Worm (Caenorhabditis elegans) whole organism, young adult: ENCODE data around the gene pfd-5.
A peak's percentile ranks its signal among the peaks of the same experiment; 100 is the strongest.

Source experiments
- B0261.1 ChIP-seq: sonication (generic microtip); optimal IDR thresholded peaks from 2 replicates; lab custom pipeline; 2016; ENCODE audit warnings: mild to moderate bottlenecking, missing genetic modification characterization, moderate library complexity, missing compliant biosample characterization
- B0336.3 ChIP-seq: fragments of 200-800 bp; sonication (Bioruptor generic); IDR thresholded peaks from 2 replicates; pipeline ENCODE4 v1.3.6; 2022; ENCODE audit warnings: missing genetic modification characterization, missing compliant biosample characterization
- C06A6.2 ChIP-seq: fragments of 200-800 bp; sonication (Bioruptor generic); conservative IDR thresholded peaks from 2 replicates; pipeline ENCODE4 v1.3.6; 2022; ENCODE audit warnings: missing genetic modification characterization, missing compliant biosample characterization
- C17E4.6 ChIP-seq: fragments of 200-800 bp; sonication (Bioruptor generic); IDR thresholded peaks from 2 replicates; pipeline ENCODE4 v1.3.6; 2022; ENCODE audit warnings: missing genetic modification reagents, missing genetic modification characterization, missing compliant biosample characterization
- F57C9.4 ChIP-seq: sonication (generic microtip); optimal IDR thresholded peaks from 2 replicates; lab custom pipeline; 2017; ENCODE audit warnings: mild to moderate bottlenecking, missing genetic modification characterization, missing compliant biosample characterization
- T07F8.4 ChIP-seq: sonication (generic microtip); optimal IDR thresholded peaks from 2 replicates; lab custom pipeline; 2016; ENCODE audit warnings: mild to moderate bottlenecking, missing genetic modification characterization, moderate library complexity, missing compliant biosample characterization
- T26A5.8 ChIP-seq: sonication (generic microtip); optimal IDR thresholded peaks from 2 replicates; lab custom pipeline; 2016; ENCODE audit warnings: missing genetic modification characterization, missing compliant biosample characterization
- Y53F4B.3 ChIP-seq: fragments of 200-800 bp; sonication (Bioruptor generic); IDR thresholded peaks from 2 replicates; pipeline ENCODE4 v1.3.6; 2022; ENCODE audit warnings: missing genetic modification reagents, missing genetic modification characterization, missing compliant biosample characterization
- Y53G8AR.9 ChIP-seq: fragments of 200-800 bp; sonication (Bioruptor generic); conservative IDR thresholded peaks from 2 replicates; pipeline ENCODE4 v1.3.6; 2022; ENCODE audit warnings: missing genetic modification reagents, missing genetic modification characterization, missing compliant biosample characterization
- Y67H2A.10 ChIP-seq: fragments of 200-800 bp; sonication (Bioruptor generic); conservative IDR thresholded peaks from 2 replicates; pipeline ENCODE4 v1.3.6; 2022; ENCODE audit warnings: missing genetic modification reagents, missing genetic modification characterization, missing compliant biosample characterization
- ZK185.1 ChIP-seq: sonication (generic microtip); optimal IDR thresholded peaks from 2 replicates; lab custom pipeline; 2016; ENCODE audit warnings: mild to moderate bottlenecking, missing genetic modification characterization, missing compliant biosample characterization; ENCODE audit not compliant: poor library complexity, severe bottlenecking
- akir-1 ChIP-seq: fragments of 200-800 bp; sonication (Bioruptor generic); optimal IDR thresholded peaks from 2 replicates; lab custom pipeline; 2018; ENCODE audit warnings: mild to moderate bottlenecking, missing genetic modification characterization, moderate library complexity, missing compliant biosample characterization
- ama-1 ChIP-seq, 3 experiments: fragments of 150-350 bp in 1 of 3; sonication (generic microtip) in 2 of 3; optimal IDR thresholded peaks; 2 replicates each; lab custom pipeline; 2014 to 2018; ENCODE audit warnings: missing biosample characterization in 2 of 3, missing genetic modification characterization in 2 of 3, missing genetic modification reagents in 2 of 3
- atf-7 ChIP-seq: sonication (generic microtip); optimal IDR thresholded peaks from 2 replicates; lab custom pipeline; 2017; ENCODE audit warnings: mild to moderate bottlenecking, missing genetic modification characterization, missing compliant biosample characterization
- attf-3 ChIP-seq: fragments of 200-800 bp; sonication (Bioruptor generic); conservative IDR thresholded peaks from 2 replicates; pipeline ENCODE4 v1.3.6; 2022; ENCODE audit warnings: missing genetic modification reagents, missing genetic modification characterization, missing compliant biosample characterization
- attf-5 ChIP-seq: fragments of 200-800 bp; sonication (Bioruptor generic); optimal IDR thresholded peaks from 2 replicates; lab custom pipeline; 2018; ENCODE audit warnings: mild to moderate bottlenecking, missing genetic modification characterization, missing compliant biosample characterization
- attf-6 ChIP-seq: fragments of 200-800 bp; sonication (Bioruptor generic); IDR thresholded peaks from 2 replicates; pipeline ENCODE4 v1.3.6; 2022; ENCODE audit warnings: missing genetic modification reagents, missing genetic modification characterization, missing compliant biosample characterization
- ccch-3 ChIP-seq: fragments of 200-800 bp; sonication (Bioruptor generic); optimal IDR thresholded peaks from 2 replicates; lab custom pipeline; 2018; ENCODE audit warnings: mild to moderate bottlenecking, missing genetic modification characterization, missing compliant biosample characterization
- ceh-40 ChIP-seq: fragments of 200-800 bp; sonication (Bioruptor generic); IDR thresholded peaks from 2 replicates; pipeline ENCODE4 v1.3.6; 2022; ENCODE audit warnings: missing genetic modification characterization, missing compliant biosample characterization
- ceh-79 ChIP-seq: sonication (generic microtip); optimal IDR thresholded peaks from 2 replicates; lab custom pipeline; 2017; ENCODE audit warnings: mild to moderate bottlenecking, missing genetic modification characterization, missing compliant biosample characterization
- dpff-1 ChIP-seq: sonication (generic microtip); optimal IDR thresholded peaks from 2 replicates; lab custom pipeline; 2017; ENCODE audit warnings: mild to moderate bottlenecking, missing genetic modification characterization, missing compliant biosample characterization
- efl-1 ChIP-seq: fragments of 150-350 bp; optimal IDR thresholded peaks from 2 replicates; lab custom pipeline; 2014; ENCODE audit warnings: missing biosample characterization, missing genetic modification reagents, missing genetic modification characterization
- gei-17 ChIP-seq: fragments of 200-800 bp; sonication (Bioruptor generic); optimal IDR thresholded peaks from 2 replicates; lab custom pipeline; 2018; ENCODE audit warnings: mild to moderate bottlenecking, missing genetic modification characterization, missing compliant biosample characterization
- hrde-1 ChIP-seq: sonication (generic microtip); optimal IDR thresholded peaks from 2 replicates; lab custom pipeline; 2016; ENCODE audit warnings: missing genetic modification characterization, mild to moderate bottlenecking, missing compliant biosample characterization, moderate library complexity, missing genotype, missing genetic modification reagents, borderline replicate concordance
- hsf-1 ChIP-seq: fragments of 200-800 bp; sonication (Bioruptor generic); IDR thresholded peaks from 2 replicates; pipeline ENCODE4 v1.3.6; 2022; ENCODE audit warnings: missing genetic modification reagents, missing genetic modification characterization, missing compliant biosample characterization
- lin-35 ChIP-seq, 3 experiments: fragments of 150-350 bp in 2 of 3; sonication (generic microtip) in 1 of 3; optimal IDR thresholded peaks; 2 replicates each; lab custom pipeline; 2014 to 2018; ENCODE audit warnings: missing biosample characterization in 3 of 3, missing genetic modification characterization in 3 of 3, missing genetic modification reagents in 3 of 3
- lsl-1 ChIP-seq: fragments of 200-800 bp; sonication (Bioruptor generic); optimal IDR thresholded peaks from 2 replicates; lab custom pipeline; 2018; ENCODE audit warnings: mild to moderate bottlenecking, missing genetic modification characterization, moderate library complexity, missing compliant biosample characterization
- lsy-27 ChIP-seq: sonication (generic microtip); optimal IDR thresholded peaks from 2 replicates; lab custom pipeline; 2017; ENCODE audit warnings: missing genetic modification characterization, mild to moderate bottlenecking, missing compliant biosample characterization, antibody characterized with exemption, missing genotype, borderline replicate concordance; ENCODE audit not compliant: insufficient read depth
- madf-8 ChIP-seq: fragments of 200-800 bp; sonication (Bioruptor generic); conservative IDR thresholded peaks from 2 replicates; pipeline ENCODE4 v1.3.6; 2022; ENCODE audit warnings: missing genetic modification reagents, missing genetic modification characterization, missing compliant biosample characterization
- mxl-1 ChIP-seq: sonication (generic microtip); optimal IDR thresholded peaks from 2 replicates; lab custom pipeline; 2016; ENCODE audit warnings: missing genetic modification characterization, missing compliant biosample characterization
- nfyb-1 ChIP-seq: fragments of 200-800 bp; sonication (Bioruptor generic); IDR thresholded peaks from 2 replicates; pipeline ENCODE4 v1.3.6; 2022; ENCODE audit warnings: missing genetic modification reagents, missing genetic modification characterization, missing compliant biosample characterization
- nhr-120 ChIP-seq: fragments of 200-800 bp; sonication (Bioruptor generic); IDR thresholded peaks from 2 replicates; pipeline ENCODE4 v1.3.6; 2022; ENCODE audit warnings: missing genetic modification characterization, missing compliant biosample characterization
- nhr-27 ChIP-seq: fragments of 200-800 bp; sonication (Bioruptor generic); optimal IDR thresholded peaks from 2 replicates; lab custom pipeline; 2018; ENCODE audit warnings: mild to moderate bottlenecking, missing genetic modification characterization, moderate library complexity, missing compliant biosample characterization
- nhr-90 ChIP-seq: sonication (generic microtip); optimal IDR thresholded peaks from 2 replicates; lab custom pipeline; 2016; ENCODE audit warnings: missing genotype, mild to moderate bottlenecking, missing genetic modification characterization, missing compliant biosample characterization
- pbrm-1 ChIP-seq: fragments of 200-800 bp; sonication (Bioruptor generic); IDR thresholded peaks from 2 replicates; pipeline ENCODE4 v1.3.6; 2022; ENCODE audit warnings: missing genetic modification reagents, missing genetic modification characterization, missing compliant biosample characterization
- pha-4 ChIP-seq: fragments of 150-350 bp; sonication (generic microtip); optimal IDR thresholded peaks from 2 replicates; lab custom pipeline; 2014; ENCODE audit warnings: missing biosample characterization, missing genetic modification reagents, missing genetic modification characterization
- rec-8 ChIP-seq, 2 experiments: sonication (generic microtip); optimal IDR thresholded peaks; 2 replicates each; lab custom pipeline; 2016; ENCODE audit warnings: mild to moderate bottlenecking in 2 of 2, missing genetic modification characterization in 2 of 2, missing genetic modification reagents in 2 of 2, missing genotype in 2 of 2, missing biosample characterization in 1 of 2, missing compliant biosample characterization in 1 of 2, moderate library complexity in 1 of 2
- repo-1 ChIP-seq: sonication (generic microtip); optimal IDR thresholded peaks from 2 replicates; lab custom pipeline; 2017; ENCODE audit warnings: mild to moderate bottlenecking, missing genetic modification characterization, missing compliant biosample characterization
- rpc-1 ChIP-seq, 2 experiments: fragments of 150-350 bp in 1 of 2; sonication (generic microtip) in 1 of 2; optimal IDR thresholded peaks; 2 replicates each; lab custom pipeline; 2014 to 2018; ENCODE audit warnings: missing biosample characterization in 1 of 2, missing genetic modification characterization in 1 of 2, missing genetic modification reagents in 1 of 2, missing genotype in 1 of 2
- sdz-38 ChIP-seq: sonication (generic microtip); optimal IDR thresholded peaks from 2 replicates; lab custom pipeline; 2016; ENCODE audit warnings: missing genotype, missing genetic modification characterization, missing compliant biosample characterization
- sea-2 ChIP-seq: fragments of 200-800 bp; sonication (Bioruptor generic); IDR thresholded peaks from 2 replicates; pipeline ENCODE4 v1.3.6; 2022; ENCODE audit warnings: missing genetic modification characterization, missing compliant biosample characterization
- snpc-1.1 ChIP-seq: sonication (generic microtip); optimal IDR thresholded peaks from 2 replicates; lab custom pipeline; 2017; ENCODE audit warnings: missing genetic modification characterization, mild to moderate bottlenecking, missing compliant biosample characterization, antibody characterized with exemption, moderate library complexity, missing genotype, missing genetic modification reagents; ENCODE audit not compliant: insufficient read depth
- unc-62 ChIP-seq: fragments of 150-350 bp; optimal IDR thresholded peaks from 2 replicates; lab custom pipeline; 2014; ENCODE audit warnings: missing biosample characterization, missing genetic modification reagents, missing genetic modification characterization
- zfh-2 ChIP-seq: fragments of 200-800 bp; sonication (Bioruptor generic); conservative IDR thresholded peaks from 2 replicates; pipeline ENCODE4 v1.3.6; 2022; ENCODE audit warnings: missing genetic modification reagents, missing genetic modification characterization, missing compliant biosample characterization
- ztf-22 ChIP-seq: fragments of 200-800 bp; sonication (Bioruptor generic); optimal IDR thresholded peaks from 2 replicates; lab custom pipeline; 2018; ENCODE audit warnings: mild to moderate bottlenecking, missing genetic modification characterization, moderate library complexity, missing compliant biosample characterization
- ztf-25 ChIP-seq: fragments of 200-800 bp; sonication (Bioruptor generic); IDR thresholded peaks from 2 replicates; pipeline ENCODE4 v1.3.6; 2022; ENCODE audit warnings: missing genetic modification reagents, missing genetic modification characterization, missing compliant biosample characterization
- ztf-26 ChIP-seq: sonication (generic microtip); optimal IDR thresholded peaks from 2 replicates; lab custom pipeline; 2017; ENCODE audit warnings: missing genetic modification characterization, missing compliant biosample characterization
- ztf-3 ChIP-seq: fragments of 200-800 bp; sonication (Bioruptor generic); optimal IDR thresholded peaks from 2 replicates; lab custom pipeline; 2018; ENCODE audit warnings: mild to moderate bottlenecking, missing genetic modification characterization, missing compliant biosample characterization

pfd-5 gene

ce11 chrIII:7189581-7190128, 9.0 kb downstream of the pfd-5 start, which contains the start of gene rps-21 (continued):
- TF ChIP-seq rpc-1 (optimal IDR thresholded peaks at IDR 0.05; lab: Kevin White, UChicago) = no peak
- TF ChIP-seq rpc-1 (tag; optimal IDR thresholded peaks at IDR 0.05; lab: Kevin White, UChicago) = no peak
- TF ChIP-seq lin-35 (GFP tag; optimal IDR thresholded peaks at IDR 0.05; lab: Kevin White, UChicago) = peak in 1 of 3 experiments; percentile 74
- TF ChIP-seq dpff-1 (tag; lab: Kevin White, UChicago) = no peak
- no peak for TF ChIP-seq Y67H2A.10 (GFP tag; lab: Robert Waterston, UW)
- TF ChIP-seq ztf-25 (GFP tag; lab: Robert Waterston, UW) = no peak
- no peak for TF ChIP-seq repo-1
- peak; percentile 42 for TF ChIP-seq efl-1 (GFP tag; lab: Kevin White, UChicago)
- TF ChIP-seq snpc-1.1 (tag; lab: Kevin White, UChicago) = no peak
- no peak for TF ChIP-seq nhr-120 (GFP tag; lab: Robert Waterston, UW)
- no peak for TF ChIP-seq C17E4.6 (GFP tag; lab: Robert Waterston, UW)
- TF ChIP-seq hrde-1 = no peak
- TF ChIP-seq attf-5 (GFP tag; lab: Kevin White, UChicago) = peak; percentile 62
- TF ChIP-seq ceh-79 = no peak
- no peak for TF ChIP-seq C06A6.2 (GFP tag; lab: Robert Waterston, UW)
- TF ChIP-seq sea-2 = no peak
- TF ChIP-seq B0261.1 (tag; lab: Kevin White, UChicago) = no peak
- TF ChIP-seq ztf-22 (GFP tag; lab: Kevin White, UChicago) = no peak
- TF ChIP-seq unc-62 (GFP tag; lab: Kevin White, UChicago) = no peak
- TF ChIP-seq nfyb-1 = peak; percentile 30; the same call in 1 of the 2 replicates
- TF ChIP-seq sdz-38 (tag; lab: Kevin White, UChicago) = no peak
- peak; percentile 34 for TF ChIP-seq attf-3 (GFP tag; lab: Robert Waterston, UW)
- no peak for TF ChIP-seq rec-8 (tag; optimal IDR thresholded peaks at IDR 0.05; lab: Kevin White, UChicago)
- no peak for TF ChIP-seq nhr-90 (tag; lab: Kevin White, UChicago)
- no peak for TF ChIP-seq gei-17 (GFP tag; lab: Kevin White, UChicago)
- no peak for TF ChIP-seq T07F8.4 (tag; lab: Kevin White, UChicago)
- TF ChIP-seq atf-7 (tag; lab: Kevin White, UChicago) = no peak
- TF ChIP-seq hsf-1 = no peak
- TF ChIP-seq B0336.3 (GFP tag; lab: Robert Waterston, UW) = no peak
- TF ChIP-seq nhr-27 (tag; lab: Kevin White, UChicago) = no peak
- peak; percentile 77 for TF ChIP-seq pbrm-1
- TF ChIP-seq pha-4 = no peak
- TF ChIP-seq ama-1 (optimal IDR thresholded peaks at IDR 0.05; lab: Kevin White, UChicago) = no peak
- TF ChIP-seq ama-1 (GFP tag; optimal IDR thresholded peaks at IDR 0.05; lab: Kevin White, UChicago) = no peak
- no peak for TF ChIP-seq akir-1 (GFP tag; lab: Kevin White, UChicago)
- TF ChIP-seq mxl-1 (tag; lab: Kevin White, UChicago) = no peak
- no peak for TF ChIP-seq ztf-26 (tag; lab: Kevin White, UChicago)
- TF ChIP-seq lsl-1 (GFP tag; lab: Kevin White, UChicago) = peak; percentile 21
- no peak for TF ChIP-seq attf-6 (GFP tag; lab: Robert Waterston, UW)
- TF ChIP-seq T26A5.8 (tag; lab: Kevin White, UChicago) = no peak
- TF ChIP-seq Y53G8AR.9 (GFP tag; lab: Robert Waterston, UW) = 0 out of 2 replicates have a peak, but pooled peaks have one; percentile 14
- no peak for TF ChIP-seq zfh-2 (GFP tag; lab: Robert Waterston, UW)
- TF ChIP-seq lsy-27 (tag; lab: Kevin White, UChicago) = no peak
- no peak for TF ChIP-seq madf-8
- TF ChIP-seq ztf-3 = no peak
- TF ChIP-seq ZK185.1 (tag; lab: Kevin White, UChicago) = no peak
- no peak for TF ChIP-seq ceh-40
- TF ChIP-seq Y53F4B.3 (GFP tag; lab: Robert Waterston, UW) = no peak
- TF ChIP-seq F57C9.4 (tag; lab: Kevin White, UChicago) = no peak
- TF ChIP-seq ccch-3 (GFP tag; lab: Kevin White, UChicago) = no peak
